Worm (Caenorhabditis elegans): Measurements from ENCODE around the gene F57A10.2.

DNA sequence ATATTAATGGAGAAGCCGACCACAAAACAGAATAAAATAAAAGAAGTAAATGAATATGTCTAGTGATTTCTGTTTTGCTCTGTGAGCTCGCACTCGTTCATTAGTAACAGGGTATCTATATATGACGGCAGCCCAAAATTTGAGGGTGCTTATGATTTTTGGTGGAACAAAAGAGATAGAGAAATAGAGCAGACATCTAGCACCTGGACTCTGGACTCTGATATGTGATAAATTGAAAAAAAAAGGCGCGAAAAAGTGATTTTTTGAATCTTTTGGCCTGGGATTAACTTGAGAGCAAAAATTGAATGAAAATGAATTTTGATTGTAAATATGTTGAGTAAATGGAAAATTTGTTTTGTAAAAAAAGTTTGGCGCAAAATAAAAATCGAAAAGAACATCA, 10.3 kb downstream of the F57A10.2 start, which contains the start of gene nhr-283:
- TF ChIP-seq unc-98 (GFP tag; IDR thresholded peaks at IDR 0.05) (no peak), sptf-1 (tag; optimal IDR thresholded peaks at IDR 0.05) (no peak), rnt-1 (tag; optimal IDR thresholded peaks at IDR 0.05) (no peak), ceh-82 (tag; optimal IDR thresholded peaks at IDR 0.05) (no peak), ztf-11 (tag; optimal IDR thresholded peaks at IDR 0.05) (no peak), unc-62 (GFP tag; optimal IDR thresholded peaks at IDR 0.05) (no peak), lin-35 (GFP tag; optimal IDR thresholded peaks at IDR 0.05) (no peak), lir-3 (tag; optimal IDR thresholded peaks at IDR 0.05; ENCODE audit: poor library complexity) (no peak), snpc-4 (tag; optimal IDR thresholded peaks at IDR 0.05) (no peak), lin-13 (GFP tag; optimal IDR thresholded peaks at IDR 0.05) (no peak), mep-1 (tag; optimal IDR thresholded peaks at IDR 0.05) (no peak), nhr-28 (tag; optimal IDR thresholded peaks at IDR 0.05) (no peak), sup-37 (GFP tag; optimal IDR thresholded peaks at IDR 0.05) (no peak), pqm-1 (tag; optimal IDR thresholded peaks at IDR 0.05) (no peak)

Data from whole organism, L1 larva.